Worm (Caenorhabditis elegans) whole organism, L4 larva: ENCODE results near the gene Y69E1A.4.

ENCODE experiments used
- D1046.2 ChIP-seq: fragments of 200-800 bp; sonication (Bioruptor generic); IDR thresholded peaks from 2 replicates; pipeline ENCODE4 v1.3.6; 2022; ENCODE audit warnings: missing genetic modification characterization, missing compliant biosample characterization
- F10B5.3 ChIP-seq: sonication (generic microtip); optimal IDR thresholded peaks from 2 replicates; lab custom pipeline; 2016; ENCODE audit warnings: mild to moderate bottlenecking, missing genetic modification characterization, missing compliant biosample characterization
- F26F4.8 ChIP-seq: fragments of 200-800 bp; sonication (Bioruptor generic); conservative IDR thresholded peaks from 2 replicates; pipeline ENCODE4 v1.3.6; 2022; ENCODE audit warnings: missing genetic modification characterization, missing compliant biosample characterization
- F44E2.7 ChIP-seq: fragments of 200-800 bp; sonication (Bioruptor generic); IDR thresholded peaks from 2 replicates; pipeline ENCODE4 v2.1.2; 2022; ENCODE audit warnings: missing genetic modification characterization, missing compliant biosample characterization
- R02D3.7 ChIP-seq: fragments of 150-350 bp; sonication (generic microtip); optimal IDR thresholded peaks from 3 replicates; lab custom pipeline; 2014; ENCODE audit warnings: missing biosample characterization, missing genetic modification characterization
- T26A8.4 ChIP-seq: fragments of 200-800 bp; sonication (Bioruptor generic); IDR thresholded peaks from 2 replicates; pipeline ENCODE4 v1.3.6; 2022; ENCODE audit warnings: missing genetic modification characterization, missing compliant biosample characterization
- Y48G9A.11 ChIP-seq: fragments of 200-800 bp; sonication (Bioruptor generic); IDR thresholded peaks from 2 replicates; pipeline ENCODE4 v1.3.6; 2022; ENCODE audit warnings: missing genetic modification reagents, missing genetic modification characterization, missing compliant biosample characterization
- Y5F2A.4 ChIP-seq: fragments of 200-800 bp; sonication (Bioruptor generic); optimal IDR thresholded peaks from 2 replicates; lab custom pipeline; 2018; ENCODE audit warnings: mild to moderate bottlenecking, missing genetic modification characterization, missing compliant biosample characterization
- arid-1 ChIP-seq: fragments of 200-800 bp; sonication (Bioruptor generic); conservative IDR thresholded peaks from 2 replicates; pipeline ENCODE4 v1.3.6; 2022; ENCODE audit warnings: missing genetic modification reagents, missing genetic modification characterization, missing compliant biosample characterization
- attf-4 ChIP-seq: sonication (generic microtip); optimal IDR thresholded peaks from 3 replicates; lab custom pipeline; 2017; ENCODE audit warnings: missing biosample characterization, missing genetic modification characterization
- ceh-20 ChIP-seq: fragments of 200-800 bp; sonication (Bioruptor generic); IDR thresholded peaks from 2 replicates; pipeline ENCODE4 v1.3.6; 2022; ENCODE audit warnings: missing genetic modification reagents, missing genetic modification characterization, missing compliant biosample characterization
- ceh-62 ChIP-seq: sonication (generic microtip); optimal IDR thresholded peaks from 2 replicates; lab custom pipeline; 2017; ENCODE audit warnings: missing biosample characterization, missing genetic modification characterization
- ces-1 ChIP-seq: fragments of 150-350 bp; sonication (generic microtip); optimal IDR thresholded peaks from 4 replicates; lab custom pipeline; 2014; ENCODE audit warnings: missing biosample characterization, missing genetic modification reagents, missing genetic modification characterization
- cey-2 ChIP-seq: sonication (generic microtip); optimal IDR thresholded peaks from 3 replicates; lab custom pipeline; 2017; ENCODE audit warnings: missing genetic modification characterization, mild to moderate bottlenecking, missing compliant biosample characterization, antibody characterized with exemption, borderline replicate concordance; ENCODE audit not compliant: insufficient read depth
- daf-12 ChIP-seq: fragments of 150-350 bp; optimal IDR thresholded peaks from 2 replicates; lab custom pipeline; 2014; ENCODE audit warnings: missing biosample characterization, missing genetic modification reagents, missing genetic modification characterization
- daf-16 ChIP-seq, 3 experiments: sonication (generic microtip); optimal IDR thresholded peaks; 2 replicates each; lab custom pipeline; 2016 to 2017; ENCODE audit warnings: missing genetic modification characterization in 3 of 3, missing genetic modification reagents in 3 of 3, mild to moderate bottlenecking in 2 of 3, missing compliant biosample characterization in 2 of 3, missing biosample characterization in 1 of 3, moderate library complexity in 1 of 3
- daf-19 ChIP-seq: fragments of 200-800 bp; sonication (Bioruptor generic); conservative IDR thresholded peaks from 2 replicates; pipeline ENCODE4 v1.3.6; 2022; ENCODE audit warnings: missing genetic modification characterization, missing compliant biosample characterization
- dmd-8 ChIP-seq: fragments of 200-800 bp; sonication (Bioruptor generic); IDR thresholded peaks from 2 replicates; pipeline ENCODE4 v1.3.6; 2022; ENCODE audit warnings: missing genetic modification characterization, missing compliant biosample characterization
- dmd-9 ChIP-seq: fragments of 200-800 bp; sonication (Bioruptor generic); IDR thresholded peaks from 2 replicates; pipeline ENCODE4 v1.3.6; 2022; ENCODE audit warnings: missing genetic modification reagents, missing genetic modification characterization, missing compliant biosample characterization
- dve-1 ChIP-seq: sonication (generic microtip); optimal IDR thresholded peaks from 2 replicates; lab custom pipeline; 2017; ENCODE audit warnings: antibody characterized with exemption, mild to moderate bottlenecking, missing genetic modification characterization, missing compliant biosample characterization; ENCODE audit not compliant: insufficient read depth
- egl-27 ChIP-seq: sonication (generic microtip); optimal IDR thresholded peaks from 3 replicates; lab custom pipeline; 2017; ENCODE audit warnings: missing biosample characterization, missing genetic modification reagents, missing genetic modification characterization
- egl-43 ChIP-seq: fragments of 200-800 bp; sonication (Bioruptor generic); IDR thresholded peaks from 2 replicates; pipeline ENCODE4 v1.3.6; 2022; ENCODE audit warnings: missing genetic modification reagents, missing genetic modification characterization, missing compliant biosample characterization
- gei-8 ChIP-seq: fragments of 200-800 bp; sonication (Bioruptor generic); optimal IDR thresholded peaks from 2 replicates; lab custom pipeline; 2018; ENCODE audit warnings: mild to moderate bottlenecking, missing genetic modification characterization, missing compliant biosample characterization
- hlh-30 ChIP-seq: sonication (generic microtip); optimal IDR thresholded peaks from 2 replicates; lab custom pipeline; 2017; ENCODE audit warnings: antibody characterized with exemption, mild to moderate bottlenecking, missing genetic modification characterization, missing compliant biosample characterization; ENCODE audit not compliant: insufficient read depth
- hmg-1.1 ChIP-seq: fragments of 200-800 bp; sonication (Bioruptor generic); IDR thresholded peaks from 2 replicates; pipeline ENCODE4 v1.3.6; 2022; ENCODE audit warnings: missing genetic modification reagents, missing genetic modification characterization, missing compliant biosample characterization
- jun-1 ChIP-seq: fragments of 150-350 bp; optimal IDR thresholded peaks from 2 replicates; lab custom pipeline; 2014; ENCODE audit warnings: missing biosample characterization, missing genetic modification reagents, missing genetic modification characterization
- lim-7 ChIP-seq: fragments of 200-800 bp; sonication (Bioruptor generic); IDR thresholded peaks from 2 replicates; pipeline ENCODE4 v1.3.6; 2022; ENCODE audit warnings: missing genetic modification characterization, missing compliant biosample characterization
- lin-13 ChIP-seq: fragments of 150-350 bp; optimal IDR thresholded peaks from 2 replicates; lab custom pipeline; 2014; ENCODE audit warnings: missing biosample characterization, missing genetic modification reagents, missing genetic modification characterization
- lin-15B ChIP-seq: fragments of 150-350 bp; sonication (generic microtip); optimal IDR thresholded peaks from 3 replicates; lab custom pipeline; 2014; ENCODE audit warnings: missing biosample characterization, missing genetic modification characterization
- lin-38 ChIP-seq: fragments of 200-800 bp; sonication (Bioruptor generic); IDR thresholded peaks from 2 replicates; pipeline ENCODE4 v1.3.6; 2022; ENCODE audit warnings: missing genetic modification reagents, missing genetic modification characterization, missing compliant biosample characterization
- lir-3 ChIP-seq: sonication (generic microtip); optimal IDR thresholded peaks from 2 replicates; lab custom pipeline; 2016; ENCODE audit warnings: mild to moderate bottlenecking, missing genetic modification characterization, missing compliant biosample characterization
- lsy-2 ChIP-seq, 2 experiments: fragments of 150-350 bp in 1 of 2; sonication (generic microtip) in 1 of 2; optimal IDR thresholded peaks; 2 replicates each; lab custom pipeline; 2014 to 2017; ENCODE audit warnings: missing biosample characterization in 2 of 2, missing genetic modification characterization in 2 of 2
- madf-5 ChIP-seq, 2 experiments: fragments of 200-800 bp; sonication (Bioruptor generic); IDR thresholded peaks; 2 replicates each; pipeline ENCODE4 v1.3.6; 2022; ENCODE audit warnings: missing compliant biosample characterization in 2 of 2, missing genetic modification characterization in 2 of 2
- mep-1 ChIP-seq: fragments of 150-350 bp; sonication (generic microtip); optimal IDR thresholded peaks from 3 replicates; lab custom pipeline; 2014; ENCODE audit warnings: missing biosample characterization, missing genetic modification characterization
- mxl-3 ChIP-seq: fragments of 200-800 bp; sonication (Bioruptor generic); optimal IDR thresholded peaks from 2 replicates; lab custom pipeline; 2018; ENCODE audit warnings: mild to moderate bottlenecking, missing genetic modification characterization, missing compliant biosample characterization
- nhr-10 ChIP-seq: fragments of 150-350 bp; optimal IDR thresholded peaks from 2 replicates; lab custom pipeline; 2014; ENCODE audit warnings: missing biosample characterization, missing genetic modification characterization
- nhr-111 ChIP-seq: fragments of 200-800 bp; sonication (Bioruptor generic); optimal IDR thresholded peaks from 2 replicates; lab custom pipeline; 2018; ENCODE audit warnings: mild to moderate bottlenecking, missing genetic modification characterization, missing compliant biosample characterization
- nhr-237 ChIP-seq: sonication (generic microtip); optimal IDR thresholded peaks from 2 replicates; lab custom pipeline; 2017; ENCODE audit warnings: missing biosample characterization, missing genetic modification characterization
- nhr-41 ChIP-seq: fragments of 200-800 bp; sonication (Bioruptor generic); IDR thresholded peaks from 2 replicates; pipeline ENCODE4 v1.3.6; 2022; ENCODE audit warnings: missing genetic modification reagents, missing genetic modification characterization, missing compliant biosample characterization
- nhr-42 ChIP-seq: fragments of 200-800 bp; sonication (Bioruptor generic); IDR thresholded peaks from 2 replicates; pipeline ENCODE4 v1.3.6; 2022; ENCODE audit warnings: missing genetic modification characterization, missing compliant biosample characterization
- nhr-48 ChIP-seq: sonication (generic microtip); optimal IDR thresholded peaks from 2 replicates; lab custom pipeline; 2016; ENCODE audit warnings: mild to moderate bottlenecking, missing genetic modification characterization, missing compliant biosample characterization
- nhr-6 ChIP-seq: fragments of 150-350 bp; optimal IDR thresholded peaks from 2 replicates; lab custom pipeline; 2014; ENCODE audit warnings: missing biosample characterization, missing genetic modification characterization
- nhr-76 ChIP-seq: fragments of 150-350 bp; optimal IDR thresholded peaks from 2 replicates; lab custom pipeline; 2014; ENCODE audit warnings: missing biosample characterization, missing genetic modification characterization
- sdz-12 ChIP-seq: fragments of 200-800 bp; sonication (Bioruptor generic); optimal IDR thresholded peaks from 2 replicates; lab custom pipeline; 2018; ENCODE audit warnings: mild to moderate bottlenecking, missing genetic modification characterization, missing compliant biosample characterization
- set-16 ChIP-seq: fragments of 200-800 bp; sonication (Bioruptor generic); IDR thresholded peaks from 2 replicates; pipeline ENCODE4 v1.3.6; 2022; ENCODE audit warnings: missing genetic modification reagents, missing genetic modification characterization, missing compliant biosample characterization
- skn-1 ChIP-seq: fragments of 150-350 bp; optimal IDR thresholded peaks from 2 replicates; lab custom pipeline; 2014; ENCODE audit warnings: missing biosample characterization, missing genetic modification characterization
- snpc-4 ChIP-seq: fragments of 150-350 bp; optimal IDR thresholded peaks from 2 replicates; lab custom pipeline; 2014; ENCODE audit warnings: missing biosample characterization, missing genetic modification characterization
- spr-3 ChIP-seq: fragments of 200-800 bp; sonication (Bioruptor generic); optimal IDR thresholded peaks from 2 replicates; lab custom pipeline; 2018; ENCODE audit warnings: mild to moderate bottlenecking, missing genetic modification characterization, missing compliant biosample characterization
- vab-7 ChIP-seq: fragments of 200-800 bp; sonication (Bioruptor generic); IDR thresholded peaks from 2 replicates; pipeline ENCODE4 v1.3.6; 2022; ENCODE audit warnings: missing genetic modification reagents, missing genetic modification characterization, missing compliant biosample characterization
- zip-2 ChIP-seq: fragments of 150-350 bp; optimal IDR thresholded peaks from 2 replicates; lab custom pipeline; 2014; ENCODE audit warnings: missing biosample characterization, missing genetic modification characterization
- ztf-11 ChIP-seq: fragments of 150-350 bp; optimal IDR thresholded peaks from 2 replicates; lab custom pipeline; 2014; ENCODE audit warnings: missing biosample characterization, missing genetic modification characterization

Y69E1A.4 gene

DNA sequence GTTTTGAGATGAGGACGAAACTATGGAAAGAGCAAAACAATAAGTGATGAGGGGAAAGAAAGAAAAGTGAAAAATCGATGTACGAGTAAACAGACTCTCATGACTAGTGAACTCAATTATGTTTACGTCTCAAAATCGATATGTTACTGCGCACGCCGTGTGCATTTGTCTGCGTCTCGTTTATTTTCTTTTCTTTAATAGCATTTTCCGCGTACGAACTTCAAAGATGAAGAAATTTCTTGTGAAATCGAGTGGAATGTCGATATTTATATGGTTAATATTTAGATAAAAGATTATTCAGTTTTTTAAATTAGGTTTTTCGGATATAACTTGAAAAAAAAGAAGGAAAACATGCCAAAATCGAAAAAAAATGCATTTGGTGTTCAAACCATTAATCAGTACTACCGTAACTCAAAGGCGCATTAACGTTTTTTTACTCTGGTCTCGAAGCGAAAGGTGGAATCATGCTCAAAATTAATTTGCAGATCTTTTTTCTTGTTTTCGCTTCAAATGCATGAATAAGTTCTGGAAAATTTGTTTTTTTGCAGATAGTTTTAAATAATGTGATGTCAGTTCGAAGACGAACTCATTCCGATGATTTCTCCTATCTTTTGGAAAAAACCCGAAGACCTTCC is 18.0 kb upstream of the Y69E1A.4 start, which contains the start of gene fic-1 (continued):
- TF ChIP-seq jun-1 (tag; lab: Kevin White, UChicago) (no peak), T26A8.4 (no peak), ces-1 (GFP tag; lab: Kevin White, UChicago) (peak; percentile 92), lin-13 (GFP tag; lab: Kevin White, UChicago) (no peak), dmd-8 (GFP tag; lab: Robert Waterston, UW) (no peak), nhr-48 (tag; lab: Kevin White, UChicago) (no peak), ztf-11 (tag; lab: Kevin White, UChicago) (no peak), hmg-1.1 (GFP tag; lab: Robert Waterston, UW) (0 out of 2 replicates have a peak, but pooled peaks have one; percentile 39), daf-19 (no peak), hlh-30 (tag; lab: Kevin White, UChicago) (peak; percentile 93), attf-4 (tag; lab: Kevin White, UChicago) (no peak), lin-15B (no peak), lin-38 (GFP tag; lab: Robert Waterston, UW) (peak; percentile 24), ceh-62 (tag; lab: Kevin White, UChicago) (no peak), nhr-10 (tag; lab: Kevin White, UChicago) (no peak), lim-7 (GFP tag; lab: Robert Waterston, UW) (no peak), mep-1 (tag; lab: Kevin White, UChicago) (peak; percentile 68), lsy-2 (tag; optimal IDR thresholded peaks at IDR 0.05; lab: Kevin White, UChicago) (peak; percentile 32 to 77), nhr-41 (GFP tag; lab: Robert Waterston, UW) (no peak), madf-5 (GFP tag; IDR thresholded peaks at IDR 0.05; lab: Robert Waterston, UW) (no peak), nhr-42 (GFP tag; lab: Robert Waterston, UW) (no peak), Y48G9A.11 (GFP tag; lab: Robert Waterston, UW) (no peak), dmd-9 (GFP tag; lab: Robert Waterston, UW) (no peak), arid-1 (GFP tag; lab: Robert Waterston, UW) (no peak), lir-3 (no peak), cey-2 (tag; lab: Kevin White, UChicago) (no peak), snpc-4 (tag; lab: Kevin White, UChicago) (no peak), vab-7 (no peak), spr-3 (GFP tag; lab: Kevin White, UChicago) (no peak), dve-1 (tag; lab: Kevin White, UChicago) (peak; percentile 58), R02D3.7 (tag; lab: Kevin White, UChicago) (no peak), egl-27 (tag; lab: Kevin White, UChicago) (no peak), F10B5.3 (tag; lab: Kevin White, UChicago) (no peak), nhr-111 (no peak), Y5F2A.4 (GFP tag; lab: Kevin White, UChicago) (no peak), nhr-6 (tag; lab: Kevin White, UChicago) (no peak), daf-16 (GFP tag; optimal IDR thresholded peaks at IDR 0.05; lab: Kevin White, UChicago) (peak in 1 of 2 experiments; percentile 26), daf-16 (tag; optimal IDR thresholded peaks at IDR 0.05; lab: Kevin White, UChicago) (peak; percentile 94), skn-1 (no peak), mxl-3 (GFP tag; lab: Kevin White, UChicago) (no peak), ceh-20 (GFP tag; lab: Robert Waterston, UW) (no peak), F26F4.8 (GFP tag; lab: Robert Waterston, UW) (no peak), set-16 (GFP tag; lab: Robert Waterston, UW) (no peak), sdz-12 (GFP tag; lab: Kevin White, UChicago) (no peak), nhr-237 (tag; lab: Kevin White, UChicago) (no peak), nhr-76 (no peak), D1046.2 (GFP tag; lab: Robert Waterston, UW) (no peak), zip-2 (tag; lab: Kevin White, UChicago) (no peak), F44E2.7 (no peak), gei-8 (GFP tag; lab: Kevin White, UChicago) (no peak), egl-43 (no peak), daf-12 (tag; lab: Kevin White, UChicago) (no peak)
